Fruit fly (Drosophila melanogaster) whole organism, embryonic: ENCODE results near the gene CG42542.

Experiments used
- CG10267 ChIP-seq: fragments of 200-800 bp; sonication (Bioruptor generic); optimal IDR thresholded peaks from 2 replicates; lab custom pipeline; 2018; ENCODE audit warnings: missing biosample characterization, mild to moderate bottlenecking, missing genetic modification characterization, moderate library complexity
- CG10366 ChIP-seq: fragments of 200-800 bp; sonication (Bioruptor generic); IDR thresholded peaks from 2 replicates; pipeline ENCODE4 v1.3.6; 2022; ENCODE audit warnings: missing biosample characterization, missing genetic modification characterization
- CG11504 ChIP-seq: fragments of 200-800 bp; sonication (Bioruptor generic); optimal IDR thresholded peaks from 3 replicates; lab custom pipeline; 2019; ENCODE audit warnings: missing biosample characterization, mild to moderate bottlenecking, missing genetic modification characterization, moderate library complexity
- CG11696 ChIP-seq: fragments of 200-800 bp; sonication (Bioruptor generic); IDR thresholded peaks from 2 replicates; pipeline ENCODE4 v1.3.6; 2022; ENCODE audit warnings: missing biosample characterization, missing genetic modification characterization
- CG12155 ChIP-seq: fragments of 200-800 bp; sonication (Bioruptor generic); optimal IDR thresholded peaks from 3 replicates; lab custom pipeline; 2016; ENCODE audit warnings: missing biosample characterization, missing genetic modification characterization
- CG12219 ChIP-seq: fragments of 200-800 bp; sonication (Bioruptor generic); optimal IDR thresholded peaks from 3 replicates; lab custom pipeline; 2018; ENCODE audit warnings: missing biosample characterization, mild to moderate bottlenecking, missing genetic modification characterization
- CG13894 ChIP-seq: fragments of 200-800 bp; sonication (Bioruptor generic); optimal IDR thresholded peaks from 3 replicates; lab custom pipeline; 2018; ENCODE audit warnings: missing biosample characterization, mild to moderate bottlenecking, missing genetic modification characterization, moderate library complexity
- CG1602 ChIP-seq: fragments of 200-800 bp; sonication (Bioruptor generic); optimal IDR thresholded peaks from 3 replicates; lab custom pipeline; 2016; ENCODE audit warnings: missing biosample characterization, missing genetic modification characterization
- CG1792 ChIP-seq: fragments of 200-800 bp; sonication (Bioruptor generic); optimal IDR thresholded peaks from 2 replicates; lab custom pipeline; 2016; ENCODE audit warnings: missing biosample characterization, missing genetic modification characterization
- CG2712 ChIP-seq: fragments of 200-800 bp; optimal IDR thresholded peaks from 3 replicates; lab custom pipeline; 2019; ENCODE audit warnings: missing biosample characterization, mild to moderate bottlenecking, missing genetic modification characterization, moderate library complexity
- CG30403 ChIP-seq: fragments of 200-800 bp; sonication (Bioruptor generic); optimal IDR thresholded peaks from 3 replicates; lab custom pipeline; 2016; ENCODE audit warnings: missing biosample characterization, missing genetic modification characterization
- CG31365 ChIP-seq: fragments of 200-800 bp; sonication (Bioruptor generic); optimal IDR thresholded peaks from 2 replicates; lab custom pipeline; 2018; ENCODE audit warnings: missing biosample characterization, mild to moderate bottlenecking, missing genetic modification characterization
- CG3163 ChIP-seq: fragments of 200-800 bp; sonication (Bioruptor generic); optimal IDR thresholded peaks from 3 replicates; lab custom pipeline; 2016; ENCODE audit warnings: missing biosample characterization, missing genetic modification characterization
- CG33213 ChIP-seq: fragments of 200-800 bp; sonication (Bioruptor generic); optimal IDR thresholded peaks from 3 replicates; lab custom pipeline; 2016; ENCODE audit warnings: missing biosample characterization, missing genetic modification characterization
- CG33557 ChIP-seq: fragments of 200-800 bp; sonication (Bioruptor generic); optimal IDR thresholded peaks from 2 replicates; lab custom pipeline; 2019; ENCODE audit warnings: missing biosample characterization, mild to moderate bottlenecking, missing genetic modification characterization, moderate library complexity
- CG3407 ChIP-seq: fragments of 200-800 bp; sonication (Bioruptor generic); optimal IDR thresholded peaks from 2 replicates; lab custom pipeline; 2018; ENCODE audit warnings: missing biosample characterization, mild to moderate bottlenecking, missing genetic modification characterization
- CG42726 ChIP-seq: fragments of 200-800 bp; sonication (Bioruptor generic); IDR thresholded peaks from 2 replicates; pipeline ENCODE4 v1.3.6; 2022; ENCODE audit warnings: missing biosample characterization, missing genetic modification characterization; ENCODE audit not compliant: partially characterized antibody
- CG4328 ChIP-seq: fragments of 200-800 bp; sonication (Bioruptor generic); optimal IDR thresholded peaks from 3 replicates; lab custom pipeline; 2017; ENCODE audit warnings: missing biosample characterization, missing genetic modification reagents, missing genetic modification characterization
- CG6765 ChIP-seq: fragments of 200-800 bp; sonication (Bioruptor generic); optimal IDR thresholded peaks from 3 replicates; lab custom pipeline; 2017; ENCODE audit warnings: missing biosample characterization, mild to moderate bottlenecking, missing genetic modification characterization
- CG7372 ChIP-seq: fragments of 200-800 bp; sonication (Bioruptor generic); IDR thresholded peaks from 2 replicates; pipeline ENCODE4 v1.3.6; 2022; ENCODE audit warnings: missing biosample characterization, missing genetic modification characterization
- CrebB ChIP-seq: fragments of 200-800 bp; sonication (Bioruptor generic); optimal IDR thresholded peaks from 3 replicates; lab custom pipeline; 2018; ENCODE audit warnings: missing biosample characterization, mild to moderate bottlenecking, missing genetic modification characterization
- Dip3 ChIP-seq: fragments of 200-800 bp; sonication (Bioruptor generic); optimal IDR thresholded peaks from 3 replicates; lab custom pipeline; 2016; ENCODE audit warnings: missing biosample characterization, missing genetic modification characterization
- Dref ChIP-seq: fragments of 200-800 bp; sonication (Bioruptor generic); IDR thresholded peaks from 2 replicates; pipeline ENCODE4 v1.3.6; 2022; ENCODE audit warnings: missing biosample characterization, missing genetic modification characterization
- Gug ChIP-seq: fragments of 200-800 bp; sonication (Bioruptor generic); IDR thresholded peaks from 4 replicates; pipeline ENCODE4 v1.3.6; 2022; ENCODE audit warnings: missing biosample characterization, missing genetic modification characterization
- HLHmδ ChIP-seq: fragments of 200-800 bp; sonication (Bioruptor generic); optimal IDR thresholded peaks from 2 replicates; lab custom pipeline; 2018; ENCODE audit warnings: missing biosample characterization, mild to moderate bottlenecking, missing genetic modification characterization, moderate library complexity
- Mrtf ChIP-seq: fragments of 200-800 bp; sonication (Bioruptor generic); IDR thresholded peaks from 3 replicates; pipeline ENCODE4 v1.3.6; 2022; ENCODE audit warnings: missing biosample characterization, missing genetic modification characterization
- NC2α ChIP-seq: fragments of 200-800 bp; sonication (Bioruptor generic); optimal IDR thresholded peaks from 2 replicates; lab custom pipeline; 2016; ENCODE audit warnings: missing biosample characterization, missing genetic modification characterization
- Oaz ChIP-seq: fragments of 200-800 bp; sonication (Bioruptor generic); IDR thresholded peaks from 2 replicates; pipeline ENCODE4 v1.3.6; 2022; ENCODE audit warnings: missing biosample characterization, missing genetic modification characterization
- Sox102F ChIP-seq: fragments of 200-800 bp; sonication (Bioruptor generic); optimal IDR thresholded peaks from 2 replicates; lab custom pipeline; 2018; ENCODE audit warnings: missing biosample characterization, mild to moderate bottlenecking, missing genetic modification characterization, moderate library complexity
- Spps ChIP-seq: fragments of 200-800 bp; sonication (Bioruptor generic); optimal IDR thresholded peaks from 2 replicates; lab custom pipeline; 2018; ENCODE audit warnings: missing biosample characterization, mild to moderate bottlenecking, missing genetic modification characterization
- ara ChIP-seq: fragments of 200-800 bp; sonication (Bioruptor generic); IDR thresholded peaks from 2 replicates; pipeline ENCODE4 v1.3.6; 2022; ENCODE audit warnings: missing biosample characterization, missing genetic modification characterization
- br ChIP-seq: fragments of >200 bp; optimal IDR thresholded peaks from 2 replicates; lab custom pipeline; 2017
- croc ChIP-seq: fragments of 200-800 bp; sonication (Bioruptor generic); conservative IDR thresholded peaks from 3 replicates; pipeline ENCODE4 v1.3.6; 2022; ENCODE audit warnings: missing biosample characterization, missing genetic modification characterization
- ems ChIP-seq: fragments of 200-800 bp; sonication (Bioruptor generic); optimal IDR thresholded peaks from 3 replicates; lab custom pipeline; 2016; ENCODE audit warnings: missing biosample characterization, missing genetic modification characterization
- esg ChIP-seq: fragments of 200-800 bp; sonication (Bioruptor generic); conservative IDR thresholded peaks from 2 replicates; pipeline ENCODE4 v1.3.6; 2022; ENCODE audit warnings: missing biosample characterization, missing genetic modification characterization
- eyg ChIP-seq: fragments of 200-800 bp; sonication (Bioruptor generic); optimal IDR thresholded peaks from 3 replicates; lab custom pipeline; 2016; ENCODE audit warnings: missing biosample characterization, missing genetic modification characterization
- gsb-n ChIP-seq: fragments of 200-800 bp; sonication (Bioruptor generic); optimal IDR thresholded peaks from 3 replicates; lab custom pipeline; 2018; ENCODE audit warnings: missing biosample characterization, mild to moderate bottlenecking, missing genetic modification characterization
- lov ChIP-seq, 2 experiments: fragments of 200-800 bp in 1 of 2; fragments of >200 bp in 1 of 2; sonication (Bioruptor generic) in 1 of 2; IDR thresholded peaks in 1 of 2; optimal IDR thresholded peaks in 1 of 2; 2 replicates in 1 of 2; 3 replicates in 1 of 2; pipeline versions ENCODE4 v1.3.6 to Lab custom; 2017 to 2022; ENCODE audit warnings: missing biosample characterization in 1 of 2, missing genetic modification characterization in 1 of 2
- nerfin-1 ChIP-seq: fragments of 200-800 bp; sonication (Bioruptor generic); optimal IDR thresholded peaks from 3 replicates; lab custom pipeline; 2019; ENCODE audit warnings: missing biosample characterization, mild to moderate bottlenecking, missing genetic modification characterization, moderate library complexity
- peb ChIP-seq: fragments of 200-800 bp; sonication (Bioruptor generic); IDR thresholded peaks from 2 replicates; pipeline ENCODE4 v1.3.6; 2022; ENCODE audit warnings: missing biosample characterization, missing genetic modification characterization
- phol ChIP-seq: fragments of 200-800 bp; sonication (Bioruptor generic); optimal IDR thresholded peaks from 3 replicates; lab custom pipeline; 2018; ENCODE audit warnings: missing biosample characterization, mild to moderate bottlenecking, missing genetic modification characterization, moderate library complexity
- prd ChIP-seq, 3 experiments: fragments of >200 bp in 2 of 3; fragments of 200-800 bp in 1 of 3; sonication (Bioruptor generic) in 1 of 3; optimal IDR thresholded peaks in 2 of 3; IDR thresholded peaks in 1 of 3; 2 replicates in 2 of 3; 3 replicates in 1 of 3; pipeline versions ENCODE4 v1.3.6 to Lab custom; 2017 to 2022; ENCODE audit warnings: missing biosample characterization in 1 of 3, missing genetic modification characterization in 1 of 3
- row ChIP-seq: fragments of 200-800 bp; sonication (Bioruptor generic); IDR thresholded peaks from 3 replicates; pipeline ENCODE4 v1.3.6; 2022; ENCODE audit warnings: missing biosample characterization, missing genetic modification characterization
- ssp ChIP-seq: fragments of 200-800 bp; sonication (Bioruptor generic); IDR thresholded peaks from 2 replicates; pipeline ENCODE4 v1.3.6; 2022; ENCODE audit warnings: missing biosample characterization, missing genetic modification characterization
- tna ChIP-seq: fragments of 200-800 bp; sonication (Bioruptor generic); IDR thresholded peaks from 2 replicates; pipeline ENCODE4 v1.3.6; 2022; ENCODE audit warnings: missing biosample characterization, missing genetic modification characterization; ENCODE audit not compliant: partially characterized antibody
- unc-4 ChIP-seq: fragments of 200-800 bp; sonication (Bioruptor generic); IDR thresholded peaks from 2 replicates; pipeline ENCODE4 v1.3.6; 2022; ENCODE audit warnings: missing biosample characterization, missing genetic modification characterization; ENCODE audit not compliant: partially characterized antibody
- vfl ChIP-seq: fragments of 200-800 bp; sonication (Bioruptor generic); optimal IDR thresholded peaks from 2 replicates; lab custom pipeline; 2016; ENCODE audit warnings: missing biosample characterization, missing genetic modification characterization
- yki ChIP-seq: fragments of >200 bp; optimal IDR thresholded peaks from 3 replicates; lab custom pipeline; 2018

Gene CG42542

dm6 chr3R:15208712-15209499 is 12.5 kb downstream of the CG42542 start, which contains the start of the genes Spn88Eb and Mau2 (continued):
- TF ChIP-seq CG12219 (GFP tag; lab: Kevin White, UChicago), result no peak
- 0 out of 2 replicates have a peak, but pooled peaks have one; percentile 16 for TF ChIP-seq esg (GFP tag; lab: Robert Waterston, UW)
- no peak for TF ChIP-seq Sox102F (GFP tag; lab: Kevin White, UChicago)
- TF ChIP-seq CG30403, result peak; percentile 81
- TF ChIP-seq CG13894 (tag; lab: Kevin White, UChicago), result no peak
- peak; percentile 43; the same call in 1 of the 2 replicates for TF ChIP-seq ara (GFP tag; lab: Robert Waterston, UW)
- peak; percentile 88 for TF ChIP-seq Gug (GFP tag; lab: Robert Waterston, UW)
- peak; percentile 39; the same call in 1 of the 2 replicates for TF ChIP-seq tna
- no peak for TF ChIP-seq CG1792 (GFP tag; lab: Kevin White, UChicago)
- peak; percentile 43 for TF ChIP-seq CG4328 (GFP tag; lab: Kevin White, UChicago)
- peak; percentile 71; the same call in 1 of the 2 replicates for TF ChIP-seq CG7372 (GFP tag; lab: Robert Waterston, UW)
- TF ChIP-seq CG42726 (GFP tag; lab: Robert Waterston, UW), result peak; percentile 67
- TF ChIP-seq CG12155, result peak; percentile 64
- peak; percentile 94 for TF ChIP-seq CG10267 (tag; lab: Kevin White, UChicago)
- no peak for TF ChIP-seq NC2α (GFP tag; lab: Kevin White, UChicago)
- no peak for TF ChIP-seq CG11504
- TF ChIP-seq CG33557, result peak; percentile 29
- TF ChIP-seq Mrtf, result peak; percentile 69; the same call in 2 of the 3 replicates
- peak; percentile 22 for TF ChIP-seq CrebB
- no peak for TF ChIP-seq CG33213 (GFP tag; lab: Kevin White, UChicago)
- peak; percentile 35; the same call in 1 of the 2 replicates for TF ChIP-seq Oaz (GFP tag; lab: Robert Waterston, UW)
- TF ChIP-seq CG3407, result peak; percentile 31
- 0 out of 2 replicates have a peak, but pooled peaks have one; percentile 33 for TF ChIP-seq peb (GFP tag; lab: Robert Waterston, UW)
- TF ChIP-seq CG3163 (GFP tag; lab: Kevin White, UChicago), result peak; percentile 43
- peak; percentile 97 for TF ChIP-seq row (GFP tag; lab: Robert Waterston, UW)
- TF ChIP-seq vfl (GFP tag; lab: Kevin White, UChicago), result peak; percentile 45
- peak; percentile 64 for TF ChIP-seq phol (tag; lab: Kevin White, UChicago)
- TF ChIP-seq unc-4 (GFP tag; lab: Robert Waterston, UW), result peak; percentile 72
- peak; percentile 56; the same call in 2 of the 3 replicates for TF ChIP-seq croc (GFP tag; lab: Robert Waterston, UW)
- peak; percentile 90 for TF ChIP-seq CG2712 (tag; lab: Kevin White, UChicago)
- no peak for TF ChIP-seq gsb-n (tag; lab: Kevin White, UChicago)
- no peak for TF ChIP-seq HLHmδ (GFP tag; lab: Kevin White, UChicago)
- peak; percentile 82 for TF ChIP-seq ssp (GFP tag; lab: Robert Waterston, UW)
- TF ChIP-seq ems (GFP tag; lab: Kevin White, UChicago), result peak; percentile 61
- TF ChIP-seq CG6765 (GFP tag; lab: Kevin White, UChicago), result no peak
- TF ChIP-seq yki, result no peak
- no peak for TF ChIP-seq CG31365 (tag; lab: Kevin White, UChicago)
- TF ChIP-seq CG10366, result peak; percentile 74
- TF ChIP-seq CG11696 (GFP tag; lab: Robert Waterston, UW), result no peak
- TF ChIP-seq Dip3 (GFP tag; lab: Kevin White, UChicago), result peak; percentile 62
- peak; percentile 73 for TF ChIP-seq Dref (GFP tag; lab: Robert Waterston, UW)
- TF ChIP-seq nerfin-1, result no peak
- TF ChIP-seq br (lab: Kevin White, UChicago), result no peak
- TF ChIP-seq prd (optimal IDR thresholded peaks at IDR 0.05; lab: Kevin White, UChicago), result no peak
- TF ChIP-seq prd (GFP tag; IDR thresholded peaks at IDR 0.05; lab: Robert Waterston, UW), result peak; percentile 80
- peak; percentile 43 for TF ChIP-seq CG1602 (GFP tag; lab: Kevin White, UChicago)
- TF ChIP-seq Spps (tag; lab: Kevin White, UChicago), result no peak
- TF ChIP-seq lov (optimal IDR thresholded peaks at IDR 0.05; lab: Kevin White, UChicago), result no peak
- 0 out of 3 replicates have a peak, but pooled peaks have one; percentile 18 for TF ChIP-seq lov (GFP tag; IDR thresholded peaks at IDR 0.05; lab: Robert Waterston, UW)
- peak; percentile 37 for TF ChIP-seq eyg (GFP tag; lab: Kevin White, UChicago)
